Fruit fly (Drosophila melanogaster): ENCODE measurements around the gene CG42507.

- TF ChIP-seq pan (optimal IDR thresholded peaks at IDR 0.05) (no peak), Abd-B (GFP tag; optimal IDR thresholded peaks at IDR 0.05) (no peak), br (GFP tag; optimal IDR thresholded peaks at IDR 0.05) (no peak), Rel (GFP tag; optimal IDR thresholded peaks at IDR 0.05) (no peak), Rel (tag; optimal IDR thresholded peaks at IDR 0.05) (no peak), ey (GFP tag; optimal IDR thresholded peaks at IDR 0.05) (no peak), brk (GFP tag; optimal IDR thresholded peaks at IDR 0.05) (no peak)
Observed at dm6 chr3L:14728460-14728859, 29.3 kb downstream of the CG42507 start, which contains the start of gene CG13473.
